Fruit fly (Drosophila melanogaster): ENCODE results near the gene CG12219.

CG12219 gene

dm6 chrX:6339970-6340548 is 39.0 kb upstream of the CG12219 start (continued):
- no peak for TF ChIP-seq Stat92E (GFP tag; optimal IDR thresholded peaks at IDR 0.05)
- TF ChIP-seq CG18619 (GFP tag; optimal IDR thresholded peaks at IDR 0.05) = no peak
- TF ChIP-seq CG30403 (GFP tag; optimal IDR thresholded peaks at IDR 0.05) = peak; percentile 43
- no peak for TF ChIP-seq onecut (GFP tag; IDR thresholded peaks at IDR 0.05)
- no peak for TF ChIP-seq trh (GFP tag; optimal IDR thresholded peaks at IDR 0.05)
- TF ChIP-seq CoRest (tag; optimal IDR thresholded peaks at IDR 0.05) = peak; percentile 22
- no peak for TF ChIP-seq da (GFP tag; optimal IDR thresholded peaks at IDR 0.05)
- peak; percentile 28 for TF ChIP-seq CG3407 (GFP tag; optimal IDR thresholded peaks at IDR 0.05)
- no peak for TF ChIP-seq kah (GFP tag; optimal IDR thresholded peaks at IDR 0.05)
- TF ChIP-seq hth (optimal IDR thresholded peaks at IDR 0.05) = no peak
- TF ChIP-seq trem (tag; optimal IDR thresholded peaks at IDR 0.05) = peak; percentile 21
- TF ChIP-seq dmrt11E (tag; optimal IDR thresholded peaks at IDR 0.05) = no peak
- TF ChIP-seq CG11695 (GFP tag; IDR thresholded peaks at IDR 0.05) = peak; percentile 67; the same call in 2 of the 3 replicates
- no peak for TF ChIP-seq Nf-YC (tag; optimal IDR thresholded peaks at IDR 0.05)
- TF ChIP-seq CG17361 (GFP tag; IDR thresholded peaks at IDR 0.05) = no peak
- TF ChIP-seq CG12219 (GFP tag; optimal IDR thresholded peaks at IDR 0.05) = peak; percentile 26
- no peak for TF ChIP-seq kni (GFP tag; optimal IDR thresholded peaks at IDR 0.05)
- TF ChIP-seq pan (optimal IDR thresholded peaks at IDR 0.05) = no peak
- peak in 1 of 2 experiments; percentile 65 for TF ChIP-seq pan (GFP tag; optimal IDR thresholded peaks at IDR 0.05 in 1 of 2, IDR thresholded peaks at IDR 0.05 in 1 of 2)
- TF ChIP-seq Adf1 (GFP tag; IDR thresholded peaks at IDR 0.05) = no peak; the same call in 1 of the 2 replicates
- no peak for TF ChIP-seq jing (GFP tag; optimal IDR thresholded peaks at IDR 0.05)
- no peak for TF ChIP-seq Lpt (GFP tag; optimal IDR thresholded peaks at IDR 0.05)
- TF ChIP-seq fd64A (GFP tag; optimal IDR thresholded peaks at IDR 0.05) = peak; percentile 27
- TF ChIP-seq CG3726 (GFP tag; IDR thresholded peaks at IDR 0.05) = 0 out of 3 replicates have a peak, but pooled peaks have one; percentile 37
- TF ChIP-seq CG2712 (tag; optimal IDR thresholded peaks at IDR 0.05) = peak; percentile 66
- TF ChIP-seq Dp (GFP tag; optimal IDR thresholded peaks at IDR 0.05) = no peak
- TF ChIP-seq CG1602 (GFP tag; optimal IDR thresholded peaks at IDR 0.05) = peak; percentile 29
- TF ChIP-seq CG9727 (GFP tag; optimal IDR thresholded peaks at IDR 0.05) = no peak
- peak; percentile 72 for TF ChIP-seq CG17328 (GFP tag; IDR thresholded peaks at IDR 0.05)
- TF ChIP-seq CG7928 (GFP tag; optimal IDR thresholded peaks at IDR 0.05) = no peak
- no peak for TF ChIP-seq mirr (GFP tag; optimal IDR thresholded peaks at IDR 0.05)
- TF ChIP-seq Rx (GFP tag; IDR thresholded peaks at IDR 0.05) = peak; percentile 56; the same call in 1 of the 2 replicates
- TF ChIP-seq CG2678 (tag; optimal IDR thresholded peaks at IDR 0.05) = peak; percentile 65
- TF ChIP-seq sima (GFP tag; optimal IDR thresholded peaks at IDR 0.05) = no peak
- no peak for TF ChIP-seq CG15696 (tag; optimal IDR thresholded peaks at IDR 0.05)
- peak; percentile 45; the same call in 1 of the 3 replicates for TF ChIP-seq CG14050 (GFP tag; IDR thresholded peaks at IDR 0.05)
- TF ChIP-seq bbx (GFP tag; IDR thresholded peaks at IDR 0.05; ENCODE audit: partially characterized antibody) = no peak
- no peak for TF ChIP-seq CG10654 (GFP tag; optimal IDR thresholded peaks at IDR 0.05)
- TF ChIP-seq Chrac-16 (GFP tag; optimal IDR thresholded peaks at IDR 0.05) = peak; percentile 31
- TF ChIP-seq fd102C (GFP tag; optimal IDR thresholded peaks at IDR 0.05) = no peak
- no peak for TF ChIP-seq CG16815 (GFP tag; optimal IDR thresholded peaks at IDR 0.05)
- peak; percentile 41 for TF ChIP-seq CG12104 (GFP tag; optimal IDR thresholded peaks at IDR 0.05)
- TF ChIP-seq CG32772 (GFP tag; IDR thresholded peaks at IDR 0.05) = peak; percentile 51; the same call in 1 of the 2 replicates
- TF ChIP-seq CG4820 (GFP tag; optimal IDR thresholded peaks at IDR 0.05) = peak; percentile 19
- TF ChIP-seq TFAM (GFP tag; optimal IDR thresholded peaks at IDR 0.05) = no peak
- TF ChIP-seq pnt (GFP tag; optimal IDR thresholded peaks at IDR 0.05) = peak; percentile 34
- peak; percentile 34 for TF ChIP-seq CG1647 (GFP tag; optimal IDR thresholded peaks at IDR 0.05)
- TF ChIP-seq Hsf (GFP tag; optimal IDR thresholded peaks at IDR 0.05) = peak; percentile 41
- no peak for TF ChIP-seq twi (tag; optimal IDR thresholded peaks at IDR 0.05)
- peak; percentile 19 for TF ChIP-seq CG12155 (GFP tag; optimal IDR thresholded peaks at IDR 0.05)
- TF ChIP-seq CG9876 (GFP tag; optimal IDR thresholded peaks at IDR 0.05) = no peak
